Worm (Caenorhabditis elegans): Measurements from ENCODE around the gene T23F2.3.

DNA sequence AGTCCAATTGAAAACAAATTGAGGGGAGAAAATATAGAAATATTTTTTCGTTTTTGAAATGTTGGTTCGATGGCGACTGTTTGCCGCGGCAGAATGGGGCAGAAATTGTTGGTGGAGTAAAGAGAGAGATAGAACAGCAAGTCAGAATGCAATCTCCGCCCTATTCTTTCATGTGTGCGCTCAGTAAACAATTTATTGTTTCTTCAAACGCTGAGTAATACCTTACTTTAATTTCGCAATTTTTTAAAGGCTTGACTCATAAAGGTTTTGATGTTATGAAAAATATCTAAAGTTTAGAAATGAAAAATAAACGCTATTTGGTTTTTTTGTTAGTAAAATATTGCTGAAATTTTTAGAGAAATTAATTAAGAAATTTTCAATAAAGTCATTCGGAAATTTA lies 2.2 kb upstream of the T23F2.3 start:
- no peak for TF ChIP-seq nhr-76 (tag; optimal IDR thresholded peaks at IDR 0.05)
- TF ChIP-seq pha-4 (GFP tag; IDR thresholded peaks at IDR 0.05) = no peak
- TF ChIP-seq pha-4 (tag; optimal IDR thresholded peaks at IDR 0.05) = no peak
- no peak for TF ChIP-seq nhr-11 (tag; optimal IDR thresholded peaks at IDR 0.05)
- no peak for TF ChIP-seq spr-3 (GFP tag; optimal IDR thresholded peaks at IDR 0.05)
- no peak for TF ChIP-seq ces-1 (GFP tag; optimal IDR thresholded peaks at IDR 0.05)
- TF ChIP-seq nhr-25 (tag; optimal IDR thresholded peaks at IDR 0.05; ENCODE audit: borderline replicate concordance, insufficient read depth) = no peak
